Worm (Caenorhabditis elegans) whole organism, L4 larva: ENCODE results near the gene elp-1.
A peak's percentile ranks its signal among the peaks of the same experiment; 100 is the strongest.

Source experiments
- F49E8.2 ChIP-seq: sonication (generic microtip); optimal IDR thresholded peaks from 2 replicates; lab custom pipeline; 2016; ENCODE audit warnings: missing compliant biosample characterization, mild to moderate bottlenecking, missing genetic modification characterization, borderline replicate concordance
- R02D3.7 ChIP-seq: fragments of 150-350 bp; sonication (generic microtip); optimal IDR thresholded peaks from 3 replicates; lab custom pipeline; 2014; ENCODE audit warnings: missing biosample characterization, missing genetic modification characterization
- T20F7.1 ChIP-seq: fragments of 200-800 bp; sonication (Bioruptor generic); optimal IDR thresholded peaks from 2 replicates; lab custom pipeline; 2018; ENCODE audit warnings: mild to moderate bottlenecking, missing genetic modification characterization, missing compliant biosample characterization
- T26A8.4 ChIP-seq: fragments of 200-800 bp; sonication (Bioruptor generic); IDR thresholded peaks from 2 replicates; pipeline ENCODE4 v1.3.6; 2022; ENCODE audit warnings: missing genetic modification characterization, missing compliant biosample characterization
- Y105C5A.15 ChIP-seq: fragments of 200-800 bp; sonication (Bioruptor generic); IDR thresholded peaks from 2 replicates; pipeline ENCODE4 v1.3.6; 2022; ENCODE audit warnings: missing genetic modification characterization, missing compliant biosample characterization
- ZK337.2 ChIP-seq: fragments of 200-800 bp; sonication (Bioruptor generic); IDR thresholded peaks from 2 replicates; pipeline ENCODE4 v1.3.6; 2022; ENCODE audit warnings: missing genetic modification reagents, missing genetic modification characterization, missing compliant biosample characterization
- aha-1 ChIP-seq: fragments of 150-350 bp; peaks from one replicate; lab custom pipeline; 2014; ENCODE audit warnings: missing biosample characterization, missing genetic modification characterization
- ama-1 ChIP-seq: fragments of 150-350 bp; optimal IDR thresholded peaks from 2 replicates; lab custom pipeline; 2014; ENCODE audit warnings: inconsistent platforms, mixed read lengths
- arid-1 ChIP-seq: fragments of 200-800 bp; sonication (Bioruptor generic); conservative IDR thresholded peaks from 2 replicates; pipeline ENCODE4 v1.3.6; 2022; ENCODE audit warnings: missing genetic modification reagents, missing genetic modification characterization, missing compliant biosample characterization
- ceh-20 ChIP-seq: fragments of 200-800 bp; sonication (Bioruptor generic); IDR thresholded peaks from 2 replicates; pipeline ENCODE4 v1.3.6; 2022; ENCODE audit warnings: missing genetic modification reagents, missing genetic modification characterization, missing compliant biosample characterization
- ceh-28 ChIP-seq: fragments of 150-350 bp; optimal IDR thresholded peaks from 2 replicates; lab custom pipeline; 2014; ENCODE audit warnings: missing biosample characterization, missing genetic modification reagents, missing genetic modification characterization
- ceh-32 ChIP-seq: sonication (generic microtip); optimal IDR thresholded peaks from 2 replicates; lab custom pipeline; 2016; ENCODE audit warnings: mild to moderate bottlenecking, missing genetic modification characterization, missing compliant biosample characterization; ENCODE audit not compliant: poor library complexity
- ceh-62 ChIP-seq: sonication (generic microtip); optimal IDR thresholded peaks from 2 replicates; lab custom pipeline; 2017; ENCODE audit warnings: missing biosample characterization, missing genetic modification characterization
- ctbp-1 ChIP-seq: fragments of 200-800 bp; sonication (Bioruptor generic); IDR thresholded peaks from 2 replicates; pipeline ENCODE4 v1.3.6; 2022; ENCODE audit warnings: missing genetic modification reagents, missing genetic modification characterization, missing compliant biosample characterization
- daf-16 ChIP-seq, 3 experiments: sonication (generic microtip); optimal IDR thresholded peaks; 2 replicates each; lab custom pipeline; 2016 to 2017; ENCODE audit warnings: missing genetic modification characterization in 3 of 3, missing genetic modification reagents in 3 of 3, mild to moderate bottlenecking in 2 of 3, missing compliant biosample characterization in 2 of 3, missing biosample characterization in 1 of 3, moderate library complexity in 1 of 3
- dmd-8 ChIP-seq: fragments of 200-800 bp; sonication (Bioruptor generic); IDR thresholded peaks from 2 replicates; pipeline ENCODE4 v1.3.6; 2022; ENCODE audit warnings: missing genetic modification characterization, missing compliant biosample characterization
- dve-1 ChIP-seq: sonication (generic microtip); optimal IDR thresholded peaks from 2 replicates; lab custom pipeline; 2017; ENCODE audit warnings: antibody characterized with exemption, mild to moderate bottlenecking, missing genetic modification characterization, missing compliant biosample characterization; ENCODE audit not compliant: insufficient read depth
- egl-27 ChIP-seq: sonication (generic microtip); optimal IDR thresholded peaks from 3 replicates; lab custom pipeline; 2017; ENCODE audit warnings: missing biosample characterization, missing genetic modification reagents, missing genetic modification characterization
- egl-43 ChIP-seq: fragments of 200-800 bp; sonication (Bioruptor generic); IDR thresholded peaks from 2 replicates; pipeline ENCODE4 v1.3.6; 2022; ENCODE audit warnings: missing genetic modification reagents, missing genetic modification characterization, missing compliant biosample characterization
- hlh-30 ChIP-seq: sonication (generic microtip); optimal IDR thresholded peaks from 2 replicates; lab custom pipeline; 2017; ENCODE audit warnings: antibody characterized with exemption, mild to moderate bottlenecking, missing genetic modification characterization, missing compliant biosample characterization; ENCODE audit not compliant: insufficient read depth
- hmg-1.1 ChIP-seq: fragments of 200-800 bp; sonication (Bioruptor generic); IDR thresholded peaks from 2 replicates; pipeline ENCODE4 v1.3.6; 2022; ENCODE audit warnings: missing genetic modification reagents, missing genetic modification characterization, missing compliant biosample characterization
- lim-7 ChIP-seq: fragments of 200-800 bp; sonication (Bioruptor generic); IDR thresholded peaks from 2 replicates; pipeline ENCODE4 v1.3.6; 2022; ENCODE audit warnings: missing genetic modification characterization, missing compliant biosample characterization
- lin-1 ChIP-seq: fragments of 200-800 bp; sonication (Bioruptor generic); IDR thresholded peaks from 2 replicates; pipeline ENCODE4 v1.3.6; 2022; ENCODE audit warnings: missing genetic modification reagents, missing genetic modification characterization, missing compliant biosample characterization
- lin-15B ChIP-seq: fragments of 150-350 bp; sonication (generic microtip); optimal IDR thresholded peaks from 3 replicates; lab custom pipeline; 2014; ENCODE audit warnings: missing biosample characterization, missing genetic modification characterization
- lin-38 ChIP-seq: fragments of 200-800 bp; sonication (Bioruptor generic); IDR thresholded peaks from 2 replicates; pipeline ENCODE4 v1.3.6; 2022; ENCODE audit warnings: missing genetic modification reagents, missing genetic modification characterization, missing compliant biosample characterization
- lir-3 ChIP-seq: sonication (generic microtip); optimal IDR thresholded peaks from 2 replicates; lab custom pipeline; 2016; ENCODE audit warnings: mild to moderate bottlenecking, missing genetic modification characterization, missing compliant biosample characterization
- lsy-2 ChIP-seq, 2 experiments: fragments of 150-350 bp in 1 of 2; sonication (generic microtip) in 1 of 2; optimal IDR thresholded peaks; 2 replicates each; lab custom pipeline; 2014 to 2017; ENCODE audit warnings: missing biosample characterization in 2 of 2, missing genetic modification characterization in 2 of 2
- madf-5 ChIP-seq, 2 experiments: fragments of 200-800 bp; sonication (Bioruptor generic); IDR thresholded peaks; 2 replicates each; pipeline ENCODE4 v1.3.6; 2022; ENCODE audit warnings: missing compliant biosample characterization in 2 of 2, missing genetic modification characterization in 2 of 2
- mes-2 ChIP-seq: sonication (generic microtip); optimal IDR thresholded peaks from 2 replicates; lab custom pipeline; 2016; ENCODE audit warnings: missing genotype, mild to moderate bottlenecking, missing genetic modification characterization, missing compliant biosample characterization; ENCODE audit not compliant: poor library complexity, severe bottlenecking
- mxl-3 ChIP-seq: fragments of 200-800 bp; sonication (Bioruptor generic); optimal IDR thresholded peaks from 2 replicates; lab custom pipeline; 2018; ENCODE audit warnings: mild to moderate bottlenecking, missing genetic modification characterization, missing compliant biosample characterization
- nhr-102 ChIP-seq: sonication (generic microtip); optimal IDR thresholded peaks from 2 replicates; lab custom pipeline; 2016; ENCODE audit warnings: mild to moderate bottlenecking, missing genetic modification characterization, moderate library complexity, missing compliant biosample characterization
- nhr-28 ChIP-seq: fragments of 150-350 bp; optimal IDR thresholded peaks from 2 replicates; lab custom pipeline; 2014; ENCODE audit warnings: missing biosample characterization, missing genetic modification characterization
- nhr-42 ChIP-seq: fragments of 200-800 bp; sonication (Bioruptor generic); IDR thresholded peaks from 2 replicates; pipeline ENCODE4 v1.3.6; 2022; ENCODE audit warnings: missing genetic modification characterization, missing compliant biosample characterization
- nhr-48 ChIP-seq: sonication (generic microtip); optimal IDR thresholded peaks from 2 replicates; lab custom pipeline; 2016; ENCODE audit warnings: mild to moderate bottlenecking, missing genetic modification characterization, missing compliant biosample characterization
- nhr-76 ChIP-seq: fragments of 150-350 bp; optimal IDR thresholded peaks from 2 replicates; lab custom pipeline; 2014; ENCODE audit warnings: missing biosample characterization, missing genetic modification characterization
- nhr-77 ChIP-seq: fragments of 150-350 bp; optimal IDR thresholded peaks from 2 replicates; lab custom pipeline; 2014; ENCODE audit warnings: missing biosample characterization, missing genetic modification characterization
- rbr-2 ChIP-seq: sonication (generic microtip); optimal IDR thresholded peaks from 2 replicates; lab custom pipeline; 2016; ENCODE audit warnings: missing genotype, missing genetic modification characterization, missing compliant biosample characterization
- set-16 ChIP-seq: fragments of 200-800 bp; sonication (Bioruptor generic); IDR thresholded peaks from 2 replicates; pipeline ENCODE4 v1.3.6; 2022; ENCODE audit warnings: missing genetic modification reagents, missing genetic modification characterization, missing compliant biosample characterization
- skn-1 ChIP-seq: fragments of 150-350 bp; optimal IDR thresholded peaks from 2 replicates; lab custom pipeline; 2014; ENCODE audit warnings: missing biosample characterization, missing genetic modification characterization
- unc-62 ChIP-seq, 3 experiments: fragments of 150-350 bp in 1 of 3; sonication (generic microtip); optimal IDR thresholded peaks in 2 of 3; peaks in 1 of 3; 1 replicate in 1 of 3; 2 replicates in 2 of 3; lab custom pipeline; 2014 to 2017; ENCODE audit warnings: missing biosample characterization in 3 of 3, missing genetic modification characterization in 3 of 3, missing genetic modification reagents in 3 of 3, missing genotype in 1 of 3
- vab-7 ChIP-seq: fragments of 200-800 bp; sonication (Bioruptor generic); IDR thresholded peaks from 2 replicates; pipeline ENCODE4 v1.3.6; 2022; ENCODE audit warnings: missing genetic modification reagents, missing genetic modification characterization, missing compliant biosample characterization
- zag-1 ChIP-seq: fragments of 150-350 bp; optimal IDR thresholded peaks from 2 replicates; lab custom pipeline; 2014; ENCODE audit warnings: missing biosample characterization, missing genetic modification characterization

The elp-1 gene

DNA sequence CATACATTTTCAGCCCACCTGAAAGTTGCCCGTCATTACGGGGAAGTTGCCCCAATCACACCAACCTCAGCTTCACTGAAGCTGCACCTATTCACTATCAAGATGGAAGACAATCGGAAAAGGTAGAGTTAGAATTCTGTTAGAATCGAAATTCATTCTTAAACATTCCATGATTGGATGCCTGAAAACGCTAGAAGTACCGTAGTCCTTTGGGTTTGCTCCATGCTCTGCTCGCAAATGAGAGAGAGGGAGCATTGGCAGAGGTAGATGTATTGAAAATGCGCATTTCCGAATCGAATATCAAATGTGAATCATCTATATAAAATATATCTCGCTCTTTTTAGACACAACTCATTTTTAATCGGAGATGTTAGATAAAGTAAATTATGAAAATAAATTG is 10.4 kb upstream of the elp-1 start, which contains the start of gene hif-1:
TSS of gene hif-1 (plus strand) at position 8 of the 400 bp plus-strand sequence.
- TF ChIP-seq egl-43 (GFP tag; lab: Robert Waterston, UW) (0 out of 2 replicates have a peak, but pooled peaks have one; percentile 18), arid-1 (GFP tag; lab: Robert Waterston, UW) (no peak), ama-1 (lab: Kevin White, UChicago) (no peak), T26A8.4 (GFP tag; lab: Robert Waterston, UW) (no peak), skn-1 (tag; lab: Kevin White, UChicago) (no peak), hmg-1.1 (GFP tag; lab: Robert Waterston, UW) (no peak), unc-62 (GFP tag; optimal IDR thresholded peaks at IDR 0.05 in 1 of 2; lab: Kevin White, UChicago) (peak in 1 of 2 experiments; percentile 58), unc-62 (tag; optimal IDR thresholded peaks at IDR 0.05; lab: Kevin White, UChicago) (no peak)
- TF ChIP-seq, all 104 proteins: peak for 2

DNA sequence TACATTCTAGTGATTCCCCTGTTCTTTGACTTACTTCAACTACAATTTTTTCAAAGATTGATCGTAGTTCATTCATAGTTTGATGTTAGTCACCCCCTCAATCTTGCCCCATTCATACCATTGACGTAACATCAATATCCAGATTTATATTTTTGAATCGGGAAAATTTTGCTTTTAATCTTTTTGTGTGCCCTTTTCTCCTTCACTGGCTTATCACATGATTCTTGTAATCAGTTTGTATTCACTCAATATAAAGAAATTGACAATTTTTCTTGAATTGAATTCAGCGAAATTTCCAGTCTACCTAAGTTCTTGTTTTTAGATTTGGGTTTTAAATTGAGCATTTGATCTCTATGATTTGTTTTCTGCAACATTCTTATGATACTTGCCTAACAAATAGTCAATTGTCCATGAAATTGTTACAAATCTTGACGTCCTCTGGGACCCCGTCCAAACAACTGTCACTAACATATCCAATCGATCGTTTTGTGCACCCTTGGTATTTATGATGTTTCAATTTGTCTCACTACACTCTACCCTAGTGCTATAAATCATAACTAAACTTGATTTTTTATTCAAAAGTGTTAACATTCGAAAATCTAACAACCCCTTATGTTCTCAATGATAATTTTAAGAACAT is 9.9 kb upstream of the elp-1 start:
- TF ChIP-seq unc-62 (GFP tag; optimal IDR thresholded peaks at IDR 0.05 in 1 of 2; lab: Kevin White, UChicago) = peak in 1 of 2 experiments; percentile 1
- no peak for TF ChIP-seq unc-62 (tag; optimal IDR thresholded peaks at IDR 0.05; lab: Kevin White, UChicago)
- no peak for TF ChIP-seq mes-2 (tag; lab: Kevin White, UChicago)
- peak; percentile 47 for TF ChIP-seq aha-1 (tag; lab: Kevin White, UChicago)
- TF ChIP-seq hlh-30 (tag; lab: Kevin White, UChicago) = peak; percentile 1
- peak; percentile 31 for TF ChIP-seq nhr-28 (tag; lab: Kevin White, UChicago)
- TF ChIP-seq daf-16 (GFP tag; optimal IDR thresholded peaks at IDR 0.05; lab: Kevin White, UChicago) = no peak
- peak; percentile 14 for TF ChIP-seq daf-16 (tag; optimal IDR thresholded peaks at IDR 0.05; lab: Kevin White, UChicago)
- TF ChIP-seq lir-3 (tag; lab: Kevin White, UChicago) = no peak
- TF ChIP-seq ceh-20 (GFP tag; lab: Robert Waterston, UW) = 0 out of 2 replicates have a peak, but pooled peaks have one; percentile 41
- TF ChIP-seq lim-7 (GFP tag; lab: Robert Waterston, UW) = no peak
- no peak for TF ChIP-seq ctbp-1 (GFP tag; lab: Robert Waterston, UW)
- TF ChIP-seq, all 104 proteins: peak for 6

DNA sequence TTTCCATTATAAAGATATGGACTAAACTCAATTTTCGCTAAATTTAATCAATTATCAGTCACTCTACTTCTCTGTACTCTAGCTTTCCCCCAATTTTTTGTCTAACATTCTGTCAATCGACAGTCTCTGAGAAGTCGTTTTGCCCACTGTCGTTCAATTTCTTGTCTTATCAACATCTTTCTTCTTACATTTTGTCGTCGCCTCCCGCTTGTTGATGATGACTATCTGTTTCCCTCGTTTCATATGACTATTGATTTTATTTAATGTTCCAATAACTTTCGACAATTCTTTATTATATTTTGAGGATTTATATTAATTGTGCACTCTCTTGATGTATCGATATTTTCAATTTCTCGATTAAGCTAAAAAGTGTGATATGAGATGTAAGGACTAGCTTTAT is 8.9 kb upstream of the elp-1 start:
- TF ChIP-seq egl-27 (tag; lab: Kevin White, UChicago) (no peak), hlh-30 (tag; lab: Kevin White, UChicago) (peak; percentile 53), daf-16 (GFP tag; optimal IDR thresholded peaks at IDR 0.05; lab: Kevin White, UChicago) (no peak), daf-16 (tag; optimal IDR thresholded peaks at IDR 0.05; lab: Kevin White, UChicago) (peak; percentile 71), lsy-2 (tag; optimal IDR thresholded peaks at IDR 0.05; lab: Kevin White, UChicago) (no peak), F49E8.2 (tag; lab: Kevin White, UChicago) (no peak), ceh-32 (tag; lab: Kevin White, UChicago) (no peak), lin-15B (no peak), nhr-42 (GFP tag; lab: Robert Waterston, UW) (no peak), madf-5 (GFP tag; IDR thresholded peaks at IDR 0.05; lab: Robert Waterston, UW) (no peak), egl-43 (GFP tag; lab: Robert Waterston, UW) (no peak), nhr-48 (tag; lab: Kevin White, UChicago) (no peak), nhr-76 (no peak), arid-1 (GFP tag; lab: Robert Waterston, UW) (no peak), zag-1 (no peak), set-16 (no peak), nhr-77 (tag; lab: Kevin White, UChicago) (no peak), lin-38 (GFP tag; lab: Robert Waterston, UW) (no peak), T20F7.1 (GFP tag; lab: Kevin White, UChicago) (no peak), Y105C5A.15 (GFP tag; lab: Robert Waterston, UW) (no peak), ama-1 (lab: Kevin White, UChicago) (peak; percentile 14), vab-7 (no peak), rbr-2 (tag; lab: Kevin White, UChicago) (no peak), ceh-62 (tag; lab: Kevin White, UChicago) (no peak), ctbp-1 (GFP tag; lab: Robert Waterston, UW) (no peak), lin-1 (GFP tag; lab: Robert Waterston, UW) (no peak), skn-1 (tag; lab: Kevin White, UChicago) (no peak), ceh-20 (GFP tag; lab: Robert Waterston, UW) (no peak), ZK337.2 (GFP tag; lab: Robert Waterston, UW) (no peak), dmd-8 (GFP tag; lab: Robert Waterston, UW) (no peak), dve-1 (tag; lab: Kevin White, UChicago) (peak; percentile 22), mes-2 (tag; lab: Kevin White, UChicago) (no peak), ceh-28 (tag; lab: Kevin White, UChicago) (peak; percentile 10), mxl-3 (GFP tag; lab: Kevin White, UChicago) (peak; percentile 2), R02D3.7 (tag; lab: Kevin White, UChicago) (no peak), nhr-102 (tag; lab: Kevin White, UChicago) (no peak)
